Worm (Caenorhabditis elegans): ENCODE data around the gene erfa-3.

Gene erfa-3

DNA sequence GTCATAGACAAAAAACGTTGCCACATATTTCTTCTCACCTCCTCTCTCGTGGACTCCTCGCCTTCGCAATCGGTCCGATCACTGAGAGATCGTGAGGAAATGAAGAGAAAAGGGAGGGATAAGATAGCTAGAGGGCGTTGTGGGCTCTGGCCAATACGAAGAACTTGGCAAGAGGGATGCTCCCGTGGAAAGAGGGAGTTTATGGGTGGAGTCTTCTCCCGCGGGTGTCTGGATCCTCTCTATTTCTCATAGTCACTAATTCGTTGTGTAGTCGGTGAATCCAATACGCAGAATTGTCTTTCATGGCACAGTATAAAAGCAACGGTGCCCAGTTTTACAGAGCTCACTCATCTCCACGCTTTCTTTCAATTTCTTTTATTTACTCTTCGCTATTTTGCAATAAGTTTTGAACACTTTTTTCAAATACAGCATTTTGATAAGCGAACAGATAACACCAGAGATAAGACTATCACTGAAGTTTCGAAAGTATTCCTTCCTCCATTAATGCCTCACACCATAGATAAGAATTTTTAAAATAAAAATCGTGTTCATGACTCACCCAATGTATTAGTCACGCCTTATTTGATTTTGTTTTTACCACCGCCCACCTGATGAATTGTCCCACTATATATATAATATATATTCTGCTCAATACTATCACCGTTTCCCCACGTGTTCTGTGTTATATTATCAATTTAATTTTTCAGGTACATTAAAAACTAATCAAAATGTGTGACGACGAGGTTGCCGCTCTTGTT, 32.4 kb downstream of the erfa-3 start, which contains the start of gene act-1 (continued):
- TF ChIP-seq C16A3.4 (tag; optimal IDR thresholded peaks at IDR 0.05) = no peak
- TF ChIP-seq pax-3 (tag; optimal IDR thresholded peaks at IDR 0.05) = no peak
- TF ChIP-seq unc-98 (GFP tag; IDR thresholded peaks at IDR 0.05) = no peak; the same call in 1 of the 2 replicates
- no peak for TF ChIP-seq ceh-8 (GFP tag; optimal IDR thresholded peaks at IDR 0.05)
- TF ChIP-seq lir-3 (tag; optimal IDR thresholded peaks at IDR 0.05; ENCODE audit: poor library complexity) = no peak
- TF ChIP-seq egl-27 (tag; optimal IDR thresholded peaks at IDR 0.05) = no peak
- no peak for TF ChIP-seq mab-9 (GFP tag; IDR thresholded peaks at IDR 0.05)
- TF ChIP-seq pag-3 (tag; optimal IDR thresholded peaks at IDR 0.05; ENCODE audit: borderline replicate concordance, insufficient read depth) = peak; percentile 35
- peak in 1 of 2 experiments; percentile 3 for TF ChIP-seq lin-35 (GFP tag; optimal IDR thresholded peaks at IDR 0.05)
- peak; percentile 85 for TF ChIP-seq nhr-71 (tag; optimal IDR thresholded peaks at IDR 0.05)
- TF ChIP-seq zag-1 (tag; optimal IDR thresholded peaks at IDR 0.05) = no peak
- TF ChIP-seq aly-2 (tag; optimal IDR thresholded peaks at IDR 0.05) = no peak
- no peak for TF ChIP-seq grh-1 (GFP tag; IDR thresholded peaks at IDR 0.05)
- TF ChIP-seq nhr-20 (tag; optimal IDR thresholded peaks at IDR 0.05) = peak; percentile 55
- TF ChIP-seq nhr-19 (GFP tag; conservative IDR thresholded peaks at IDR 0.05) = peak; percentile 79
- TF ChIP-seq ceh-63 (GFP tag; optimal IDR thresholded peaks at IDR 0.05) = no peak
- no peak for TF ChIP-seq lin-39 (tag; optimal IDR thresholded peaks at IDR 0.05)
- TF ChIP-seq sptf-1 (tag; optimal IDR thresholded peaks at IDR 0.05) = no peak
- no peak for TF ChIP-seq lin-13 (GFP tag; optimal IDR thresholded peaks at IDR 0.05)
- TF ChIP-seq tbx-2 (tag; optimal IDR thresholded peaks at IDR 0.05) = peak; percentile 21
- TF ChIP-seq C04F5.9 (tag; optimal IDR thresholded peaks at IDR 0.05) = no peak
- peak; percentile 11 to 51 for TF ChIP-seq lsy-2 (tag; optimal IDR thresholded peaks at IDR 0.05)
- TF ChIP-seq rnt-1 (tag; optimal IDR thresholded peaks at IDR 0.05) = peak; percentile 77
- peak in 1 of 2 experiments; percentile 12 for TF ChIP-seq mdl-1 (tag; optimal IDR thresholded peaks at IDR 0.05)
- no peak for TF ChIP-seq skn-1 (tag; optimal IDR thresholded peaks at IDR 0.05)
- peak; percentile 14 for TF ChIP-seq zip-4 (GFP tag; optimal IDR thresholded peaks at IDR 0.05)
- TF ChIP-seq nhr-11 (tag; optimal IDR thresholded peaks at IDR 0.05) = peak; percentile 61
- peak; percentile 86 for TF ChIP-seq elt-2 (tag; optimal IDR thresholded peaks at IDR 0.05)
- no peak for TF ChIP-seq nhr-90 (tag; optimal IDR thresholded peaks at IDR 0.05; ENCODE audit: poor library complexity)
- TF ChIP-seq nhr-84 (tag; optimal IDR thresholded peaks at IDR 0.05) = no peak
- TF ChIP-seq nhr-47 (tag; optimal IDR thresholded peaks at IDR 0.05) = peak; percentile 21
- TF ChIP-seq pqm-1 (tag; optimal IDR thresholded peaks at IDR 0.05) = peak; percentile 65
- no peak for TF ChIP-seq ztf-11 (tag; optimal IDR thresholded peaks at IDR 0.05)
- no peak for TF ChIP-seq irx-1 (tag; optimal IDR thresholded peaks at IDR 0.05)
- no peak for TF ChIP-seq Y116A8C.19 (tag; optimal IDR thresholded peaks at IDR 0.05; ENCODE audit: borderline replicate concordance)
- no peak for TF ChIP-seq dpl-1 (GFP tag; optimal IDR thresholded peaks at IDR 0.05)
- TF ChIP-seq snu-23 (GFP tag; optimal IDR thresholded peaks at IDR 0.05) = peak; percentile 38
- no peak for TF ChIP-seq blmp-1 (tag; optimal IDR thresholded peaks at IDR 0.05)
- TF ChIP-seq fkh-4 (tag; optimal IDR thresholded peaks at IDR 0.05; ENCODE audit: borderline replicate concordance) = peak; percentile 44

DNA sequence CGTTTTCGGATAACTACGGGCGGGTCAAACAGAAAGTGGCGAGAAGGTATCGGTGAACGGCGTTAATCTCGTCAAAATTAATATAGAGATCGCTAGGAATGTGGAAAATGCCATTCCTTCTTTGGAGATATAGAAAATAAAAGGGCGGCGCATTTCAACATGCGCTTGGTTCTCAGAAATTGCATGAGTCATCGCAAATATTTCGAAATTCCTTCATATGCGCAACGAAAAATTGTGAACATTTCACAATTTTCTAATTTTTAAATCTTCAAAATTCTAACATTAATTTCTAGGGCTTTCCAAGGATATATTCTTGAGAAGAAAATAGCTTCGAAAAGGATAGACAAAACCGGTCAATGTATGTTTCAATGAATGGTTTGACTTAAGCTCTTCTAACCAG, 34.0 kb downstream of the erfa-3 start:
- no peak for TF ChIP-seq hpl-2 (GFP tag; optimal IDR thresholded peaks at IDR 0.05)
- peak; percentile 66 for TF ChIP-seq jun-1 (tag; optimal IDR thresholded peaks at IDR 0.05)
